Fruit fly (Drosophila melanogaster): ENCODE measurements around the gene Pp4-19C.

DNA sequence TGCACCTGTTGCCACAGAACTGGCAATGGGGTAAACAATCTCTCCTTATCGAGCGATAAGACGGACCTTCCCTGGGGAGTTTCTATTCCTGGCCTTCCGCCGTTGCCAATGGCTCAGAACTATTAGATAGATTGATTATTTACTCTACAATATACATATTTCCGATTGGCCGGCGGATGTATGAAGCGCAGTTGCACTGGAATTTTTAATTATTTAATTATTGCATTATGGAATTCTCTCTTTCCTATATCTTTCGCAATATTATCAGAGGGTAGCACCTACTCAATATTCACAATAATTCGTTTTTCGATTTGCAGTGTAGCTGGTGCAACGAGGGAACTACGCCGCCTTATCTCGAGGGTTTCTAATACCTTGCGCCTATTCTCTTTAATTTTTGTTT lies 43.4 kb upstream of the Pp4-19C start, which contains the start of gene GstT3:
- TF ChIP-seq Myc (optimal IDR thresholded peaks at IDR 0.05), result no peak
- no peak for TF ChIP-seq CG32264 (GFP tag; optimal IDR thresholded peaks at IDR 0.05)
- no peak for TF ChIP-seq Hr78 (GFP tag; optimal IDR thresholded peaks at IDR 0.05)
- TF ChIP-seq br (GFP tag; optimal IDR thresholded peaks at IDR 0.05), result no peak
- TF ChIP-seq Jra (GFP tag; optimal IDR thresholded peaks at IDR 0.05), result no peak
- no peak for TF ChIP-seq CG9705 (GFP tag; optimal IDR thresholded peaks at IDR 0.05)
- no peak for TF ChIP-seq tai (GFP tag; optimal IDR thresholded peaks at IDR 0.05)
- no peak for TF ChIP-seq psq (GFP tag; optimal IDR thresholded peaks at IDR 0.05)
- no peak for TF ChIP-seq usp (GFP tag; optimal IDR thresholded peaks at IDR 0.05)
- no peak for TF ChIP-seq jim (GFP tag; optimal IDR thresholded peaks at IDR 0.05)
- TF ChIP-seq h (GFP tag; optimal IDR thresholded peaks at IDR 0.05), result no peak
- TF ChIP-seq sv (GFP tag; optimal IDR thresholded peaks at IDR 0.05), result no peak
- no peak for TF ChIP-seq Sp1 (GFP tag; optimal IDR thresholded peaks at IDR 0.05)
- TF ChIP-seq ey (GFP tag; optimal IDR thresholded peaks at IDR 0.05), result no peak
